Fruit fly (Drosophila melanogaster): ENCODE data around the gene CG13124.

DNA sequence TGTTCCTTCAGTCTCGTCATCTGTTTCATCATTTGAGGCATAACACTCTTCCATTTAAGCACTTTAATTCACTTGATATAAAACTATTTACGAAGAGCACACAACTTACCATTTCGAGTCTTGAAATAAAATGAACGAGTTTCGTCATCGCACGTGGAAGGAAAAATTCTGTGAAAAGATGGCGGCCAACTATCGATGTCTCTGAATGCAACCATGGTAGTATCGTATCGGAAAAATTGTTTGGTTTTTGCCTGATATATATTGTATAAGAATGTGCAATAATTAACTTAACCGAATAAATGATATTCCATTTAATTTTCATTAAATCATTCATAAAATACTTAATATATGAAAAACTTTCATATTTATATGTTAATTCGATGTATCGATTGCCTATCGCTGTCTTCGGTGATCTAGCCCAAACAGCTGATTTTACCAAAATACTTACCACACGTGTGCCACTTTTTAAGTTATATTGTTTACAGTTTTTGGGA lies 13.5 kb downstream of the CG13124 start, which contains the start of gene Bka:
- TF ChIP-seq EcR (GFP tag; optimal IDR thresholded peaks at IDR 0.05) (no peak), pan (optimal IDR thresholded peaks at IDR 0.05) (no peak)
